Worm (Caenorhabditis elegans): ENCODE data around the gene fkh-4.

- TF ChIP-seq lsy-2 (tag; optimal IDR thresholded peaks at IDR 0.05) (no peak), gmeb-1 (tag; optimal IDR thresholded peaks at IDR 0.05) (no peak), C34F6.9 (tag; optimal IDR thresholded peaks at IDR 0.05) (no peak), lin-11 (tag; optimal IDR thresholded peaks at IDR 0.05) (no peak), ceh-82 (tag; optimal IDR thresholded peaks at IDR 0.05) (no peak)
Observed at ce11 chrX:13477356-13477755, 48.7 kb upstream of the fkh-4 start, which contains the start of gene efn-3.

Data from whole organism, L2 larva.